Fruit fly (Drosophila melanogaster) whole organism, embryonic: ENCODE data around the gene LIMK1.

Experiments
- BEAF-32 ChIP-seq: fragments of 200-800 bp; sonication (Bioruptor generic); optimal IDR thresholded peaks from 3 replicates; lab custom pipeline; 2017; ENCODE audit warnings: missing biosample characterization, missing genetic modification characterization, mild to moderate bottlenecking, moderate library complexity, missing genetic modification reagents
- Bdp1 ChIP-seq: fragments of 200-800 bp; sonication (Bioruptor generic); optimal IDR thresholded peaks from 3 replicates; lab custom pipeline; 2016; ENCODE audit warnings: missing biosample characterization, missing genetic modification characterization
- CG10321 ChIP-seq: fragments of 200-800 bp; sonication (Bioruptor generic); IDR thresholded peaks from 2 replicates; pipeline ENCODE4 v1.3.6; 2022; ENCODE audit warnings: missing biosample characterization, missing genetic modification characterization
- CG10565 ChIP-seq: fragments of 200-800 bp; sonication (Bioruptor generic); optimal IDR thresholded peaks from 3 replicates; lab custom pipeline; 2016; ENCODE audit warnings: missing biosample characterization, mild to moderate bottlenecking, missing genetic modification characterization
- CG11093 ChIP-seq: fragments of 200-800 bp; sonication (Bioruptor generic); IDR thresholded peaks from 3 replicates; pipeline ENCODE4 v1.3.6; 2022; ENCODE audit warnings: missing biosample characterization, missing genetic modification characterization
- CG13775 ChIP-seq: fragments of 200-800 bp; sonication (Bioruptor generic); optimal IDR thresholded peaks from 3 replicates; lab custom pipeline; 2017; ENCODE audit warnings: missing biosample characterization, mild to moderate bottlenecking, missing genetic modification characterization
- CG1647 ChIP-seq: fragments of 200-800 bp; sonication (Bioruptor generic); optimal IDR thresholded peaks from 3 replicates; lab custom pipeline; 2016; ENCODE audit warnings: missing biosample characterization, missing genetic modification characterization
- CG17186 ChIP-seq: fragments of 200-800 bp; sonication (Bioruptor generic); optimal IDR thresholded peaks from 3 replicates; lab custom pipeline; 2017; ENCODE audit warnings: missing biosample characterization, missing genetic modification reagents, missing genetic modification characterization
- CG17912 ChIP-seq: fragments of 200-800 bp; sonication (Bioruptor generic); optimal IDR thresholded peaks from 2 replicates; lab custom pipeline; 2018; ENCODE audit warnings: missing biosample characterization, mild to moderate bottlenecking, missing genetic modification characterization
- CG1792 ChIP-seq: fragments of 200-800 bp; sonication (Bioruptor generic); optimal IDR thresholded peaks from 2 replicates; lab custom pipeline; 2016; ENCODE audit warnings: missing biosample characterization, missing genetic modification characterization
- CG43689 ChIP-seq: fragments of 200-800 bp; sonication (Bioruptor generic); IDR thresholded peaks from 2 replicates; pipeline ENCODE4 v1.3.6; 2022; ENCODE audit warnings: missing biosample characterization, missing genetic modification characterization
- CG5953 ChIP-seq: fragments of 200-800 bp; sonication (Bioruptor generic); IDR thresholded peaks from 2 replicates; pipeline ENCODE4 v1.3.6; 2022; ENCODE audit warnings: missing biosample characterization, missing genetic modification characterization
- CG6272 ChIP-seq: fragments of 200-800 bp; sonication (Bioruptor generic); IDR thresholded peaks from 2 replicates; pipeline ENCODE4 v1.3.6; 2022; ENCODE audit warnings: missing biosample characterization, missing genetic modification characterization
- CG6854 ChIP-seq: fragments of 200-800 bp; sonication (Bioruptor generic); optimal IDR thresholded peaks from 3 replicates; lab custom pipeline; 2017; ENCODE audit warnings: missing biosample characterization, mild to moderate bottlenecking, missing genetic modification characterization
- CG7271 ChIP-seq: fragments of 200-800 bp; sonication (Bioruptor generic); optimal IDR thresholded peaks from 2 replicates; lab custom pipeline; 2018; ENCODE audit warnings: missing biosample characterization, mild to moderate bottlenecking, missing genetic modification characterization, moderate library complexity
- CG7963 ChIP-seq: fragments of 200-800 bp; sonication (Bioruptor generic); IDR thresholded peaks from 3 replicates; pipeline ENCODE4 v1.3.6; 2022; ENCODE audit warnings: missing biosample characterization, missing genetic modification characterization; ENCODE audit not compliant: partially characterized antibody
- CG8388 ChIP-seq: fragments of 200-800 bp; sonication (Bioruptor generic); optimal IDR thresholded peaks from 2 replicates; lab custom pipeline; 2019; ENCODE audit warnings: missing biosample characterization, mild to moderate bottlenecking, missing genetic modification characterization, moderate library complexity
- CG8924 ChIP-seq: fragments of 200-800 bp; optimal IDR thresholded peaks from 3 replicates; lab custom pipeline; 2019; ENCODE audit warnings: missing biosample characterization, mild to moderate bottlenecking, missing genetic modification characterization, moderate library complexity
- D19B ChIP-seq: fragments of 200-800 bp; sonication (Bioruptor generic); optimal IDR thresholded peaks from 2 replicates; lab custom pipeline; 2017; ENCODE audit warnings: missing biosample characterization, mild to moderate bottlenecking, missing genetic modification characterization
- Dek ChIP-seq: fragments of 200-800 bp; sonication (Bioruptor generic); optimal IDR thresholded peaks from 3 replicates; lab custom pipeline; 2019; ENCODE audit warnings: missing biosample characterization, mild to moderate bottlenecking, missing genetic modification characterization, moderate library complexity
- Dp ChIP-seq: fragments of 200-800 bp; sonication (Bioruptor generic); optimal IDR thresholded peaks from 2 replicates; lab custom pipeline; 2018; ENCODE audit warnings: missing biosample characterization, mild to moderate bottlenecking, missing genetic modification characterization, moderate library complexity
- Fer2 ChIP-seq: fragments of 200-800 bp; sonication (Bioruptor generic); optimal IDR thresholded peaks from 2 replicates; lab custom pipeline; 2018; ENCODE audit warnings: missing biosample characterization, mild to moderate bottlenecking, missing genetic modification characterization, moderate library complexity
- GATAe ChIP-seq: fragments of 200-800 bp; sonication (Bioruptor generic); conservative IDR thresholded peaks from 2 replicates; pipeline ENCODE4 v1.3.6; 2022; ENCODE audit warnings: missing biosample characterization, missing genetic modification characterization
- Gsc ChIP-seq: fragments of 200-800 bp; sonication (Bioruptor generic); IDR thresholded peaks from 2 replicates; pipeline ENCODE4 v1.3.6; 2022; ENCODE audit warnings: missing biosample characterization, missing genetic modification characterization
- Hey ChIP-seq: fragments of 200-800 bp; sonication (Bioruptor generic); optimal IDR thresholded peaks from 3 replicates; lab custom pipeline; 2018; ENCODE audit warnings: missing biosample characterization, mild to moderate bottlenecking, missing genetic modification characterization
- Hr51 ChIP-seq, 2 experiments: fragments of 200-800 bp; sonication (Bioruptor generic); optimal IDR thresholded peaks; 2 replicates in 1 of 2; 3 replicates in 1 of 2; lab custom pipeline; 2016 to 2018; ENCODE audit warnings: missing biosample characterization in 2 of 2, missing genetic modification characterization in 2 of 2, mild to moderate bottlenecking in 1 of 2, moderate library complexity in 1 of 2
- Neu2 ChIP-seq: fragments of 200-800 bp; sonication (Bioruptor generic); optimal IDR thresholded peaks from 3 replicates; lab custom pipeline; 2016; ENCODE audit warnings: missing biosample characterization, missing genetic modification characterization, borderline replicate concordance
- YL-1 ChIP-seq: fragments of 200-800 bp; sonication (Bioruptor generic); optimal IDR thresholded peaks from 3 replicates; lab custom pipeline; 2017; ENCODE audit warnings: missing biosample characterization, mild to moderate bottlenecking, missing genetic modification characterization
- ab ChIP-seq: fragments of 200-800 bp; sonication (Bioruptor generic); optimal IDR thresholded peaks from 2 replicates; lab custom pipeline; 2016; ENCODE audit warnings: missing biosample characterization, missing genetic modification characterization
- abd-A ChIP-seq: fragments of 200-800 bp; sonication (Bioruptor generic); optimal IDR thresholded peaks from 3 replicates; lab custom pipeline; 2019; ENCODE audit warnings: missing biosample characterization, mild to moderate bottlenecking, missing genetic modification characterization, moderate library complexity
- al ChIP-seq: fragments of 200-800 bp; sonication (Bioruptor generic); IDR thresholded peaks from 2 replicates; pipeline ENCODE4 v1.3.6; 2022; ENCODE audit warnings: missing biosample characterization, missing genetic modification characterization
- bsh ChIP-seq, 2 experiments: fragments of 200-800 bp; sonication (Bioruptor generic); optimal IDR thresholded peaks; 2 replicates each; lab custom pipeline; 2017 to 2018; ENCODE audit warnings: mild to moderate bottlenecking in 2 of 2, missing biosample characterization in 2 of 2, missing genetic modification characterization in 2 of 2, moderate library complexity in 1 of 2
- ci ChIP-seq: fragments of 200-800 bp; sonication (Bioruptor generic); IDR thresholded peaks from 3 replicates; pipeline ENCODE4 v1.3.6; 2022; ENCODE audit warnings: missing biosample characterization, missing genetic modification characterization
- croc ChIP-seq: fragments of 200-800 bp; sonication (Bioruptor generic); conservative IDR thresholded peaks from 3 replicates; pipeline ENCODE4 v1.3.6; 2022; ENCODE audit warnings: missing biosample characterization, missing genetic modification characterization
- dan ChIP-seq: fragments of 200-800 bp; sonication (Bioruptor generic); IDR thresholded peaks from 2 replicates; pipeline ENCODE4 v1.3.6; 2022; ENCODE audit warnings: missing biosample characterization, missing genetic modification characterization
- dmrt99B ChIP-seq: fragments of 200-800 bp; sonication (Bioruptor generic); optimal IDR thresholded peaks from 2 replicates; lab custom pipeline; 2018; ENCODE audit warnings: missing biosample characterization, mild to moderate bottlenecking, missing genetic modification characterization, moderate library complexity
- dysf ChIP-seq: fragments of 200-800 bp; sonication (Bioruptor generic); IDR thresholded peaks from 3 replicates; pipeline ENCODE4 v1.3.6; 2022; ENCODE audit warnings: missing biosample characterization, missing genetic modification characterization
- fd3F ChIP-seq: fragments of 200-800 bp; sonication (Bioruptor generic); optimal IDR thresholded peaks from 2 replicates; lab custom pipeline; 2018; ENCODE audit warnings: missing biosample characterization, mild to moderate bottlenecking, missing genetic modification characterization, moderate library complexity
- fru ChIP-seq: fragments of >200 bp; optimal IDR thresholded peaks from 2 replicates; lab custom pipeline; 2017
- ken ChIP-seq: fragments of 200-800 bp; sonication (Bioruptor generic); IDR thresholded peaks from 3 replicates; pipeline ENCODE4 v1.3.6; 2022; ENCODE audit warnings: missing biosample characterization, missing genetic modification characterization
- nerfin-1 ChIP-seq: fragments of 200-800 bp; sonication (Bioruptor generic); optimal IDR thresholded peaks from 3 replicates; lab custom pipeline; 2019; ENCODE audit warnings: missing biosample characterization, mild to moderate bottlenecking, missing genetic modification characterization, moderate library complexity
- pan ChIP-seq, 4 experiments: fragments of >200 bp in 3 of 4; fragments of 200-800 bp in 1 of 4; sonication (Bioruptor generic) in 1 of 4; optimal IDR thresholded peaks in 3 of 4; IDR thresholded peaks in 1 of 4; 2 replicates each; pipeline versions ENCODE4 v1.3.6 to Lab custom; 2017 to 2022; ENCODE audit warnings: missing biosample characterization in 2 of 4, missing genetic modification characterization in 2 of 4, mixed read lengths in 1 of 4
- pum ChIP-seq: fragments of 200-800 bp; sonication (Bioruptor generic); optimal IDR thresholded peaks from 2 replicates; lab custom pipeline; 2016; ENCODE audit warnings: missing biosample characterization, missing genetic modification characterization
- pzg ChIP-seq: fragments of 200-800 bp; sonication (Bioruptor generic); optimal IDR thresholded peaks from 3 replicates; lab custom pipeline; 2018; ENCODE audit warnings: missing biosample characterization, mild to moderate bottlenecking, missing genetic modification characterization, moderate library complexity
- repo ChIP-seq: fragments of 200-800 bp; sonication (Bioruptor generic); optimal IDR thresholded peaks from 2 replicates; lab custom pipeline; 2016; ENCODE audit warnings: missing biosample characterization, missing genetic modification characterization
- tgo ChIP-seq: fragments of 200-800 bp; sonication (Bioruptor generic); IDR thresholded peaks from 3 replicates; pipeline ENCODE4 v1.3.6; 2022; ENCODE audit warnings: missing biosample characterization, missing genetic modification characterization
- unc-4 ChIP-seq: fragments of 200-800 bp; sonication (Bioruptor generic); IDR thresholded peaks from 2 replicates; pipeline ENCODE4 v1.3.6; 2022; ENCODE audit warnings: missing biosample characterization, missing genetic modification characterization; ENCODE audit not compliant: partially characterized antibody

LIMK1 gene

dm6 chrX:12582984-12583869 is 8.8 kb downstream of the LIMK1 start, which contains the start of gene Pits (continued):
- TF ChIP-seq unc-4 (GFP tag; lab: Robert Waterston, UW) (peak; percentile 42), Bdp1 (peak; percentile 24), D19B (GFP tag; lab: Kevin White, UChicago) (peak; percentile 14), nerfin-1 (peak; percentile 48), CG7271 (tag; lab: Kevin White, UChicago) (peak; percentile 35), CG6854 (GFP tag; lab: Kevin White, UChicago) (peak; percentile 55), repo (peak; percentile 17), CG8388 (GFP tag; lab: Kevin White, UChicago) (peak; percentile 38), dan (GFP tag; lab: Robert Waterston, UW) (no peak), CG8924 (peak; percentile 74), CG1647 (GFP tag; lab: Kevin White, UChicago) (peak; percentile 1), CG7963 (GFP tag; lab: Robert Waterston, UW) (no peak), CG10565 (GFP tag; lab: Kevin White, UChicago) (peak; percentile 18), CG13775 (peak; percentile 34), Gsc (GFP tag; lab: Robert Waterston, UW) (no peak), bsh (GFP tag; optimal IDR thresholded peaks at IDR 0.05; lab: Kevin White, UChicago) (peak in 1 of 2 experiments; percentile 34), ab (GFP tag; lab: Kevin White, UChicago) (peak; percentile 20), YL-1 (peak; percentile 30), abd-A (tag; lab: Kevin White, UChicago) (peak; percentile 85), Fer2 (tag; lab: Kevin White, UChicago) (no peak), Dek (tag; lab: Kevin White, UChicago) (peak; percentile 42), ken (GFP tag; lab: Robert Waterston, UW) (peak; percentile 9; the same call in 2 of the 3 replicates), pzg (GFP tag; lab: Kevin White, UChicago) (peak; percentile 97), CG1792 (peak; percentile 37), fru (lab: Kevin White, UChicago) (no peak), ci (GFP tag; lab: Robert Waterston, UW) (peak; percentile 82; the same call in 2 of the 3 replicates), al (GFP tag; lab: Robert Waterston, UW) (no peak), pum (GFP tag; lab: Kevin White, UChicago) (no peak), Hey (tag; lab: Kevin White, UChicago) (peak; percentile 73), CG17186 (GFP tag; lab: Kevin White, UChicago) (peak; percentile 34), GATAe (no peak; the same call in 1 of the 2 replicates), croc (no peak), dysf (GFP tag; lab: Robert Waterston, UW) (peak; percentile 55; the same call in 2 of the 3 replicates), Dp (GFP tag; lab: Kevin White, UChicago) (peak; percentile 58), tgo (GFP tag; lab: Robert Waterston, UW) (peak; percentile 41; the same call in 2 of the 3 replicates), pan (optimal IDR thresholded peaks at IDR 0.05; lab: Kevin White, UChicago) (no peak), pan (GFP tag; optimal IDR thresholded peaks at IDR 0.05 in 1 of 2, IDR thresholded peaks at IDR 0.05 in 1 of 2) (peak in 1 of 2 experiments; percentile 8), CG5953 (GFP tag; lab: Robert Waterston, UW) (0 out of 2 replicates have a peak, but pooled peaks have one; percentile 23), dmrt99B (tag; lab: Kevin White, UChicago) (peak; percentile 24), CG6272 (no peak), fd3F (GFP tag; lab: Kevin White, UChicago) (no peak), CG17912 (peak; percentile 68), CG10321 (peak; percentile 52; the same call in 1 of the 2 replicates), Hr51 (GFP tag; optimal IDR thresholded peaks at IDR 0.05; lab: Kevin White, UChicago) (peak; percentile 18 to 45), Neu2 (GFP tag; lab: Kevin White, UChicago) (no peak), CG43689 (no peak), BEAF-32 (peak; percentile 57), CG11093 (GFP tag; lab: Robert Waterston, UW) (no peak)
